Worm (Caenorhabditis elegans): ENCODE results near the gene F53A3.1.

F53A3.1 gene

DNA sequence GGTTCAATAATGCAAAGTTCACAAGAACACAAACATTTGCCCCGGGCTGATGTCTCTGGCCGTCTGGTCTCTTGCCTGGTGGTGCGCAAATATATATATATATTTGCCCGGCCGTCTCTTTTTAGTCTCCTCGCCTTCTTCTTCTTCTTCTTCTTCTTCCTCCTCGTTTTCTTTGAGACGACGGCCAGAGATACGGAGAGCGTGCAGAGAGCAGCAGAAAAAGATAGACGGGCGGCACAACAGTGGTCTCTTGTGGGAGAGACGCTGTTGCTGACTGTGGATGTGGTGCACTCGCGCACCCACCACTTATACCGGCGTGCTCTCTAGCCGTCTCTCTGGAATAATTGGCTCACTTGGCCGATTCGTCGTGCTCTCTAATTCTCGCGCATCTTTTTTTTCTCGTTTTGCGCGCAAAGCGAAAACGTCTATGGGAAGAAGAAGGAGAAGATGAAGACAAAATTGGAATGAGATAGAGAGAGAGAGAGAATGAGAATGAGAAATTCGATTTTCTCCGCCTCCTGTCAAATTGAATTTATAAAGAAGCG, 22.2 kb downstream of the F53A3.1 start:
- no peak for TF ChIP-seq T26A5.8 (tag; optimal IDR thresholded peaks at IDR 0.05)
- no peak for TF ChIP-seq unc-130 (GFP tag; optimal IDR thresholded peaks at IDR 0.05)
- peak; percentile 93 for TF ChIP-seq ztf-3 (GFP tag; optimal IDR thresholded peaks at IDR 0.05)
- no peak for TF ChIP-seq zim-3 (tag; optimal IDR thresholded peaks at IDR 0.05)
- no peak; the same call in 1 of the 2 replicates for TF ChIP-seq Y79H2A.3 (GFP tag; conservative IDR thresholded peaks at IDR 0.05)
- TF ChIP-seq egl-18 (GFP tag; IDR thresholded peaks at IDR 0.05): no peak
- TF ChIP-seq attf-3 (GFP tag; conservative IDR thresholded peaks at IDR 0.05): no peak; the same call in 1 of the 2 replicates
- TF ChIP-seq hmg-20 (GFP tag; IDR thresholded peaks at IDR 0.05): peak; percentile 38; the same call in 1 of the 2 replicates
- TF ChIP-seq F57A8.1 (GFP tag; optimal IDR thresholded peaks at IDR 0.05): peak; percentile 61
- no peak for TF ChIP-seq Y53F4B.3 (GFP tag; IDR thresholded peaks at IDR 0.05)
- no peak for TF ChIP-seq mes-4 (tag; optimal IDR thresholded peaks at IDR 0.05)
- peak; percentile 98 for TF ChIP-seq atf-7 (tag; optimal IDR thresholded peaks at IDR 0.05)
- TF ChIP-seq snpc-1.3 (tag; optimal IDR thresholded peaks at IDR 0.05; ENCODE audit: insufficient read depth): peak; percentile 20
- peak; percentile 76 for TF ChIP-seq pbrm-1 (GFP tag; IDR thresholded peaks at IDR 0.05)
- peak; percentile 76 for TF ChIP-seq lin-26 (GFP tag; IDR thresholded peaks at IDR 0.05)
- TF ChIP-seq tbp1 (GFP tag; optimal IDR thresholded peaks at IDR 0.05): peak; percentile 68
- no peak for TF ChIP-seq Y95B8A.8 (GFP tag; IDR thresholded peaks at IDR 0.05)
- peak; percentile 93 for TF ChIP-seq madf-10 (tag; optimal IDR thresholded peaks at IDR 0.05)
- peak; percentile 94 for TF ChIP-seq dox-1 (GFP tag; IDR thresholded peaks at IDR 0.05)
- peak; percentile 64 for TF ChIP-seq F52B5.7 (tag; optimal IDR thresholded peaks at IDR 0.05)
- no peak for TF ChIP-seq madf-3 (GFP tag; IDR thresholded peaks at IDR 0.05)
- TF ChIP-seq nfyb-1 (GFP tag; IDR thresholded peaks at IDR 0.05): peak; percentile 86; the same call in 1 of the 2 replicates
- TF ChIP-seq B0336.3 (GFP tag; IDR thresholded peaks at IDR 0.05): peak; percentile 98
- TF ChIP-seq lin-35 (GFP tag; optimal IDR thresholded peaks at IDR 0.05): peak in 2 of 3 experiments; percentile 1 to 42
- peak; percentile 79 for TF ChIP-seq B0035.1 (tag; optimal IDR thresholded peaks at IDR 0.05)
- no peak for TF ChIP-seq lsy-27 (tag; optimal IDR thresholded peaks at IDR 0.05; ENCODE audit: borderline replicate concordance, insufficient read depth)
- peak; percentile 100 for TF ChIP-seq nhr-80 (tag; optimal IDR thresholded peaks at IDR 0.05)
- peak; percentile 99 for TF ChIP-seq K12H6.12 (tag; optimal IDR thresholded peaks at IDR 0.05)
- no peak for TF ChIP-seq F49E8.2 (tag; optimal IDR thresholded peaks at IDR 0.05; ENCODE audit: insufficient read depth)
- peak; percentile 91 for TF ChIP-seq C06A6.2 (GFP tag; conservative IDR thresholded peaks at IDR 0.05)
- peak in 1 of 2 experiments; percentile 26 for TF ChIP-seq rec-8 (tag; optimal IDR thresholded peaks at IDR 0.05)
- TF ChIP-seq pha-4 (tag; optimal IDR thresholded peaks at IDR 0.05): peak; percentile 58
- TF ChIP-seq ekl-4 (GFP tag; IDR thresholded peaks at IDR 0.05): peak; percentile 55; the same call in 1 of the 2 replicates
- TF ChIP-seq ztf-28 (GFP tag; IDR thresholded peaks at IDR 0.05): no peak
- TF ChIP-seq mcd-1 (GFP tag; IDR thresholded peaks at IDR 0.05): peak; percentile 84
- TF ChIP-seq egl-44 (GFP tag; IDR thresholded peaks at IDR 0.05): 0 out of 2 replicates have a peak, but pooled peaks have one; percentile 19
- TF ChIP-seq ceh-79 (tag; optimal IDR thresholded peaks at IDR 0.05): peak; percentile 14
- TF ChIP-seq die-1 (tag; optimal IDR thresholded peaks at IDR 0.05): peak; percentile 84
- TF ChIP-seq repo-1 (tag; optimal IDR thresholded peaks at IDR 0.05): peak; percentile 81
- peak; percentile 100 for TF ChIP-seq zfh-2 (GFP tag; conservative IDR thresholded peaks at IDR 0.05)
- TF ChIP-seq snpc-3.4 (tag; optimal IDR thresholded peaks at IDR 0.05): no peak
- TF ChIP-seq nhr-120 (GFP tag; IDR thresholded peaks at IDR 0.05): no peak
- 0 out of 2 replicates have a peak, but pooled peaks have one; percentile 18 for TF ChIP-seq lag-1 (GFP tag; IDR thresholded peaks at IDR 0.05)
- no peak for TF ChIP-seq lsl-1 (GFP tag; optimal IDR thresholded peaks at IDR 0.05)
- peak; percentile 91 for TF ChIP-seq tlf-1 (GFP tag; optimal IDR thresholded peaks at IDR 0.05)
- no peak for TF ChIP-seq him-1 (tag; optimal IDR thresholded peaks at IDR 0.05)
- no peak for TF ChIP-seq Y56A3A.18 (GFP tag; IDR thresholded peaks at IDR 0.05)
